Fruit fly (Drosophila melanogaster) whole organism, pupa: ENCODE results near the gene CG7646.

Source experiments
- CG12605 ChIP-seq: fragments of 200-800 bp; sonication (Bioruptor generic); IDR thresholded peaks from 2 replicates; pipeline ENCODE4 v1.3.6; 2022; ENCODE audit warnings: missing biosample characterization, missing genetic modification characterization
- CG4496 ChIP-seq: fragments of 200-800 bp; sonication (Bioruptor generic); IDR thresholded peaks from 3 replicates; pipeline ENCODE4 v1.3.6; 2022; ENCODE audit warnings: missing biosample characterization, missing genetic modification characterization
- CG8159 ChIP-seq: fragments of 200-800 bp; sonication (Bioruptor generic); optimal IDR thresholded peaks from 3 replicates; lab custom pipeline; 2018; ENCODE audit warnings: missing biosample characterization, mild to moderate bottlenecking, missing genetic modification characterization, moderate library complexity
- CG8301 ChIP-seq: fragments of 200-800 bp; sonication (Bioruptor generic); optimal IDR thresholded peaks from 2 replicates; lab custom pipeline; 2018; ENCODE audit warnings: missing biosample characterization, mild to moderate bottlenecking, missing genetic modification characterization
- D1 ChIP-seq: fragments of 200-800 bp; sonication (Bioruptor generic); optimal IDR thresholded peaks from 2 replicates; lab custom pipeline; 2018; ENCODE audit warnings: missing biosample characterization, mild to moderate bottlenecking, missing genetic modification characterization, moderate library complexity
- EcR ChIP-seq: fragments of 200-800 bp; sonication (Bioruptor generic); optimal IDR thresholded peaks from 3 replicates; lab custom pipeline; 2019; ENCODE audit warnings: missing biosample characterization, missing genetic modification characterization, mild to moderate bottlenecking, moderate library complexity, missing genetic modification reagents
- Ets98B ChIP-seq: fragments of 200-800 bp; sonication (Bioruptor generic); IDR thresholded peaks from 2 replicates; pipeline ENCODE4 v1.3.6; 2022; ENCODE audit warnings: missing biosample characterization, missing genetic modification characterization
- Pif1B ChIP-seq: fragments of 200-800 bp; sonication (Bioruptor generic); optimal IDR thresholded peaks from 3 replicates; lab custom pipeline; 2016; ENCODE audit warnings: missing biosample characterization, missing genetic modification characterization
- fd96Ca ChIP-seq: fragments of 200-800 bp; sonication (Bioruptor generic); IDR thresholded peaks from 3 replicates; pipeline ENCODE4 v1.3.6; 2022; ENCODE audit warnings: missing biosample characterization, missing genetic modification characterization

- TF ChIP-seq CG8301 (tag; lab: Kevin White, UChicago): no peak
- no peak for TF ChIP-seq CG12605 (GFP tag; lab: Robert Waterston, UW)
- no peak for TF ChIP-seq CG8159
- TF ChIP-seq D1 (tag; lab: Kevin White, UChicago): no peak
- no peak for TF ChIP-seq CG4496 (GFP tag; lab: Robert Waterston, UW)
- no peak for TF ChIP-seq Ets98B (GFP tag; lab: Robert Waterston, UW)
- no peak for TF ChIP-seq EcR (GFP tag; lab: Kevin White, UChicago)
- no peak for TF ChIP-seq fd96Ca (GFP tag; lab: Robert Waterston, UW)
- TF ChIP-seq Pif1B: no peak
Measured at dm6 chr3L:19951868-19952267, 39.8 kb upstream of the CG7646 start, which contains the start of gene CG34258.
